Worm (Caenorhabditis elegans) whole organism, L4 larva: ENCODE measurements around the gene C16C8.10.

Experiments
- dpl-1 ChIP-seq: fragments of 150-350 bp; optimal IDR thresholded peaks from 2 replicates; lab custom pipeline; 2014; ENCODE audit warnings: missing biosample characterization, missing genetic modification reagents, missing genetic modification characterization
- mxl-2 ChIP-seq: fragments of 200-800 bp; sonication (Bioruptor generic); conservative IDR thresholded peaks from 2 replicates; pipeline ENCODE4 v1.3.6; 2022; ENCODE audit warnings: missing genetic modification reagents, missing genetic modification characterization, missing compliant biosample characterization
- nhr-11 ChIP-seq: fragments of 150-350 bp; optimal IDR thresholded peaks from 2 replicates; lab custom pipeline; 2014; ENCODE audit warnings: missing biosample characterization, missing genetic modification characterization
- skn-1 ChIP-seq: fragments of 150-350 bp; optimal IDR thresholded peaks from 2 replicates; lab custom pipeline; 2014; ENCODE audit warnings: missing biosample characterization, missing genetic modification characterization
- zag-1 ChIP-seq: fragments of 150-350 bp; optimal IDR thresholded peaks from 2 replicates; lab custom pipeline; 2014; ENCODE audit warnings: missing biosample characterization, missing genetic modification characterization

- no peak for TF ChIP-seq dpl-1
- no peak for TF ChIP-seq skn-1 (tag; lab: Kevin White, UChicago)
- no peak for TF ChIP-seq mxl-2 (GFP tag; lab: Robert Waterston, UW)
- TF ChIP-seq zag-1 (tag; lab: Kevin White, UChicago): no peak
- TF ChIP-seq nhr-11: no peak
These were observed 39.0 kb downstream of the C16C8.10 start, which contains the start of gene nep-11 for ce11 chrII:3425433-3425832.
